Worm (Caenorhabditis elegans): ENCODE data around the gene lem-2.
A peak's percentile ranks its signal among the peaks of the same experiment; 100 is the strongest.

lem-2 gene

DNA sequence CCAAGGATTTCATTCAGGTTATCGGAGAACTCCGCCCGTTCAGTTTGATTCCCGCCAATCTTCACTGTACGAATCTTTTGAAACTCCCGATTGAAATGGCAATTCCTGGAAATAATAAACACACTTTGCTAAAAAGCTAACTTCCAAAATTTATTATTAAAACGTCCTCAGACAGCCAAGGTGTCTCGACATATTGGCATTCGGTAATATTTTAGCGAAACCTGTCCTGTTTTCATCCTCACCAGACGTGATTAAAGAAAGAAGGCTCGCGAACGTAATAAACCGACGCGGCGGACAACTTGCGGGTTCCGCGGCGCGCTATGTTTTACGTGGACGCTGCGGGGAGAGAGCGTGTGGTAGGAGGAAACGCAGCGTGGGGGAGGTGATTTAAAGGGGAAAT lies 45.1 kb upstream of the lem-2 start (continued):
- TF ChIP-seq aly-2 (tag; optimal IDR thresholded peaks at IDR 0.05) (peak; percentile 82), lin-35 (GFP tag; optimal IDR thresholded peaks at IDR 0.05) (peak; percentile 40 to 80), ceh-63 (GFP tag; optimal IDR thresholded peaks at IDR 0.05) (no peak), elt-2 (tag; optimal IDR thresholded peaks at IDR 0.05) (peak; percentile 94), pqm-1 (tag; optimal IDR thresholded peaks at IDR 0.05) (no peak), nhr-84 (tag; optimal IDR thresholded peaks at IDR 0.05) (no peak), lin-13 (GFP tag; optimal IDR thresholded peaks at IDR 0.05) (peak; percentile 30), rnt-1 (tag; optimal IDR thresholded peaks at IDR 0.05) (peak; percentile 85), dsc-1 (tag; optimal IDR thresholded peaks at IDR 0.05) (peak; percentile 84), unc-98 (GFP tag; IDR thresholded peaks at IDR 0.05) (no peak), snu-23 (GFP tag; optimal IDR thresholded peaks at IDR 0.05) (peak; percentile 91), fkh-8 (tag; optimal IDR thresholded peaks at IDR 0.05) (no peak), ceh-90 (tag; optimal IDR thresholded peaks at IDR 0.05) (no peak), C34B4.2 (tag; optimal IDR thresholded peaks at IDR 0.05) (peak; percentile 5), nhr-28 (tag; optimal IDR thresholded peaks at IDR 0.05) (no peak), lin-15B (tag; optimal IDR thresholded peaks at IDR 0.05) (no peak), elt-3 (tag; optimal IDR thresholded peaks at IDR 0.05) (peak in 2 of 6 experiments; percentile 67 to 70), isw-1 (GFP tag; IDR thresholded peaks at IDR 0.05) (peak; percentile 49), unc-86 (tag; optimal IDR thresholded peaks at IDR 0.05) (peak; percentile 55), nhr-71 (tag; optimal IDR thresholded peaks at IDR 0.05) (peak; percentile 94), hlh-4 (tag; optimal IDR thresholded peaks at IDR 0.05) (peak; percentile 30), mdl-1 (tag; optimal IDR thresholded peaks at IDR 0.05) (peak in 1 of 2 experiments; percentile 49), nhr-20 (tag; optimal IDR thresholded peaks at IDR 0.05) (peak; percentile 91), sup-37 (GFP tag; optimal IDR thresholded peaks at IDR 0.05) (peak; percentile 85), Y116A8C.19 (tag; optimal IDR thresholded peaks at IDR 0.05; ENCODE audit: borderline replicate concordance) (no peak), sox-4 (tag; optimal IDR thresholded peaks at IDR 0.05) (peak; percentile 77), C04F5.9 (tag; optimal IDR thresholded peaks at IDR 0.05) (peak; percentile 57), ces-1 (GFP tag; optimal IDR thresholded peaks at IDR 0.05) (no peak), skn-1 (tag; optimal IDR thresholded peaks at IDR 0.05) (peak; percentile 34), hpl-2 (GFP tag; optimal IDR thresholded peaks at IDR 0.05) (peak; percentile 54), nhr-237 (tag; optimal IDR thresholded peaks at IDR 0.05) (no peak), nhr-76 (tag; optimal IDR thresholded peaks at IDR 0.05) (peak; percentile 48), nhr-77 (tag; optimal IDR thresholded peaks at IDR 0.05) (peak; percentile 86), irx-1 (tag; optimal IDR thresholded peaks at IDR 0.05) (peak; percentile 79), fkh-10 (GFP tag; optimal IDR thresholded peaks at IDR 0.05) (no peak), ztf-11 (tag; optimal IDR thresholded peaks at IDR 0.05) (peak in 1 of 2 experiments; percentile 65), ceh-88 (GFP tag; IDR thresholded peaks at IDR 0.05) (peak; percentile 61), egl-27 (tag; optimal IDR thresholded peaks at IDR 0.05) (no peak), nhr-90 (tag; optimal IDR thresholded peaks at IDR 0.05; ENCODE audit: poor library complexity) (peak; percentile 98), hlh-17 (GFP tag; optimal IDR thresholded peaks at IDR 0.05; ENCODE audit: borderline replicate concordance) (no peak), swsn-7 (tag; optimal IDR thresholded peaks at IDR 0.05) (peak; percentile 92), unc-62 (GFP tag; optimal IDR thresholded peaks at IDR 0.05) (no peak), unc-130 (tag; optimal IDR thresholded peaks at IDR 0.05) (peak; percentile 23), ama-1 (optimal IDR thresholded peaks at IDR 0.05) (peak; percentile 97), lin-14 (GFP tag; optimal IDR thresholded peaks at IDR 0.05) (peak; percentile 83), alr-1 (tag; optimal IDR thresholded peaks at IDR 0.05; ENCODE audit: borderline replicate concordance) (no peak), lir-3 (tag; optimal IDR thresholded peaks at IDR 0.05; ENCODE audit: poor library complexity) (peak; percentile 34), nhr-12 (tag; optimal IDR thresholded peaks at IDR 0.05) (no peak), nhr-85 (tag) (peak; percentile 97), mab-9 (GFP tag; IDR thresholded peaks at IDR 0.05) (0 out of 2 replicates have a peak, but pooled peaks have one; percentile 55), egl-13 (tag; optimal IDR thresholded peaks at IDR 0.05) (peak; percentile 65), pag-3 (tag; optimal IDR thresholded peaks at IDR 0.05; ENCODE audit: borderline replicate concordance, insufficient read depth) (peak; percentile 54)
